Fruit fly (Drosophila melanogaster): Measurements from ENCODE around the gene CG45116.
"Not testable (repeated sequence)": the region's sequence is repeated elsewhere in the genome, so short reads cannot be mapped to it uniquely, and the experiment has no call there.

Gene CG45116

dm6 chr3L:22680932-22681331, 18.3 kb upstream of the CG45116 start:
- TF ChIP-seq CG9948 (tag; optimal IDR thresholded peaks at IDR 0.05): no peak
- TF ChIP-seq CG4496 (GFP tag; IDR thresholded peaks at IDR 0.05): no peak
- no peak for TF ChIP-seq D1 (tag; optimal IDR thresholded peaks at IDR 0.05)
- TF ChIP-seq CG17806 (tag; optimal IDR thresholded peaks at IDR 0.05): no peak

dm6 chr3L:22686987-22687386, 12.2 kb upstream of the CG45116 start, which contains the start of the genes CG14455 and CG14456:
TSS of gene CG14455 (minus strand) at chr3L:22687087.
TSS of gene CG14456 (plus strand) at chr3L:22687222.
- TF ChIP-seq CG8159 (tag; optimal IDR thresholded peaks at IDR 0.05) (no peak), CG13204 (GFP tag; optimal IDR thresholded peaks at IDR 0.05) (no peak), CG12605 (GFP tag; IDR thresholded peaks at IDR 0.05) (no peak), CG15710 (tag; optimal IDR thresholded peaks at IDR 0.05) (no peak), Pif1B (GFP tag; optimal IDR thresholded peaks at IDR 0.05) (no peak), gl (tag; optimal IDR thresholded peaks at IDR 0.05) (no peak), CG10348 (GFP tag; IDR thresholded peaks at IDR 0.05) (no peak), D1 (tag; optimal IDR thresholded peaks at IDR 0.05) (no peak), CG8301 (tag; optimal IDR thresholded peaks at IDR 0.05) (no peak), fd96Ca (GFP tag; IDR thresholded peaks at IDR 0.05) (no peak)

dm6 chr3L:22692428-22692827, 6.8 kb upstream of the CG45116 start, which contains the start of gene CG14454:
TSS of gene CG14454 (minus strand) at chr3L:22692528.
- TF ChIP-seq CG4496 (GFP tag; IDR thresholded peaks at IDR 0.05); CG14655 (GFP tag; optimal IDR thresholded peaks at IDR 0.05); gl (tag; optimal IDR thresholded peaks at IDR 0.05): not testable (repeated sequence)

dm6 chr3L:22693712-22694111, 5.5 kb upstream of the CG45116 start, which contains the start of the genes CG12546 and CG14453:
TSS of gene CG12546 (minus strand) at chr3L:22693812.
TSS of gene CG14453 (plus strand) at chr3L:22694083.
- TF ChIP-seq Ets98B (GFP tag; IDR thresholded peaks at IDR 0.05): no peak
- no peak for TF ChIP-seq EcR (GFP tag; optimal IDR thresholded peaks at IDR 0.05)
- no peak for TF ChIP-seq fd96Ca (GFP tag; IDR thresholded peaks at IDR 0.05)
- TF ChIP-seq CG12605 (GFP tag; IDR thresholded peaks at IDR 0.05): no peak
- TF ChIP-seq CG9948 (tag; optimal IDR thresholded peaks at IDR 0.05): no peak
- TF ChIP-seq CG14655 (GFP tag; optimal IDR thresholded peaks at IDR 0.05): no peak
- no peak for TF ChIP-seq gl (tag; optimal IDR thresholded peaks at IDR 0.05)
- TF ChIP-seq Pif1B (GFP tag; optimal IDR thresholded peaks at IDR 0.05): no peak
- no peak for TF ChIP-seq rn (GFP tag; IDR thresholded peaks at IDR 0.05)
- no peak for TF ChIP-seq Snoo (tag; optimal IDR thresholded peaks at IDR 0.05)
- TF ChIP-seq D1 (tag; optimal IDR thresholded peaks at IDR 0.05): no peak
- no peak for TF ChIP-seq CG15710 (tag; optimal IDR thresholded peaks at IDR 0.05)
- TF ChIP-seq CG8159 (tag; optimal IDR thresholded peaks at IDR 0.05): no peak

- TF ChIP-seq CG13204 (GFP tag; optimal IDR thresholded peaks at IDR 0.05) (no peak), CG12605 (GFP tag; IDR thresholded peaks at IDR 0.05) (no peak), CG9948 (tag; optimal IDR thresholded peaks at IDR 0.05) (no peak), CG4496 (GFP tag; IDR thresholded peaks at IDR 0.05) (no peak), CG8159 (tag; optimal IDR thresholded peaks at IDR 0.05) (no peak), rn (GFP tag; IDR thresholded peaks at IDR 0.05) (no peak), CG32121 (GFP tag; IDR thresholded peaks at IDR 0.05) (no peak), CG15710 (tag; optimal IDR thresholded peaks at IDR 0.05) (no peak), CG17806 (tag; optimal IDR thresholded peaks at IDR 0.05) (no peak), CG14655 (GFP tag; optimal IDR thresholded peaks at IDR 0.05) (no peak), CG8301 (tag; optimal IDR thresholded peaks at IDR 0.05) (no peak), Pif1A (GFP tag; optimal IDR thresholded peaks at IDR 0.05) (no peak), fd96Ca (GFP tag; IDR thresholded peaks at IDR 0.05) (no peak), Snoo (tag; optimal IDR thresholded peaks at IDR 0.05) (no peak), CG34367 (tag; optimal IDR thresholded peaks at IDR 0.05) (no peak), Ets98B (GFP tag; IDR thresholded peaks at IDR 0.05) (no peak), gl (tag; optimal IDR thresholded peaks at IDR 0.05) (no peak), EcR (GFP tag; optimal IDR thresholded peaks at IDR 0.05) (no peak), CG10348 (GFP tag; IDR thresholded peaks at IDR 0.05) (no peak)
Observed at dm6 chr3L:22695653-22696052, 3.6 kb upstream of the CG45116 start, which contains the start of gene CG14452. TSS of gene CG14452 (plus strand) at chr3L:22695953.

dm6 chr3L:22696930-22697329, 2.3 kb upstream of the CG45116 start, which contains the start of gene CG32453:
TSS of gene CG32453 (plus strand) at chr3L:22697230.
- TF ChIP-seq CG34367, CG8159, CG8301 (tag; optimal IDR thresholded peaks at IDR 0.05): not testable (repeated sequence)

dm6 chr3L:22711855-22712254, 12.6 kb downstream of the CG45116 start, which contains the start of gene CG11370:
TSS of gene CG11370 (plus strand) at chr3L:22712155.
- TF ChIP-seq gl (tag; optimal IDR thresholded peaks at IDR 0.05) (no peak), EcR (GFP tag; optimal IDR thresholded peaks at IDR 0.05) (no peak), CG13204 (GFP tag; optimal IDR thresholded peaks at IDR 0.05) (no peak), CG10348 (GFP tag; IDR thresholded peaks at IDR 0.05) (no peak), Snoo (tag; optimal IDR thresholded peaks at IDR 0.05) (no peak)

Measured in whole organism, pupa.